Fruit fly (Drosophila melanogaster): Measurements from ENCODE around the gene CG42245.

dm6 chr3L:2647523-2648378, 16.2 kb downstream of the CG42245 start, which contains the start of gene CG1246:
- TF ChIP-seq h (optimal IDR thresholded peaks at IDR 0.05) (no peak), CG12299 (tag; optimal IDR thresholded peaks at IDR 0.05) (no peak), MBD-R2 (GFP tag; IDR thresholded peaks at IDR 0.05) (no peak), Myb (GFP tag; optimal IDR thresholded peaks at IDR 0.05) (no peak), CG11456 (GFP tag; IDR thresholded peaks at IDR 0.05) (no peak), CG4707 (GFP tag; optimal IDR thresholded peaks at IDR 0.05) (no peak), CG31224 (GFP tag; IDR thresholded peaks at IDR 0.05) (no peak), insv (GFP tag; optimal IDR thresholded peaks at IDR 0.05) (no peak), disco-r (GFP tag; optimal IDR thresholded peaks at IDR 0.05) (no peak)
